Fruit fly (Drosophila melanogaster) whole organism, embryonic: ENCODE data around the gene CG14881.

Experiments used
- Atf-2 ChIP-seq: fragments of 200-800 bp; sonication (Bioruptor generic); optimal IDR thresholded peaks from 2 replicates; lab custom pipeline; 2016; ENCODE audit warnings: missing biosample characterization, missing genetic modification characterization
- Atf6 ChIP-seq: fragments of 200-800 bp; sonication (Bioruptor generic); IDR thresholded peaks from 2 replicates; pipeline ENCODE4 v1.3.6; 2022; ENCODE audit warnings: missing biosample characterization, missing genetic modification characterization
- Blimp-1 ChIP-seq: fragments of 200-800 bp; sonication (Bioruptor generic); optimal IDR thresholded peaks from 3 replicates; lab custom pipeline; 2018; ENCODE audit warnings: missing biosample characterization, missing genetic modification characterization, mild to moderate bottlenecking, moderate library complexity, missing genetic modification reagents
- Bteb2 ChIP-seq: fragments of 200-800 bp; sonication (Bioruptor generic); optimal IDR thresholded peaks from 2 replicates; lab custom pipeline; 2016; ENCODE audit warnings: missing biosample characterization, missing genetic modification characterization
- CG10654 ChIP-seq: fragments of 200-800 bp; sonication (Bioruptor generic); optimal IDR thresholded peaks from 2 replicates; lab custom pipeline; 2016; ENCODE audit warnings: missing biosample characterization, missing genetic modification characterization
- CG12299 ChIP-seq: fragments of 200-800 bp; sonication (Bioruptor generic); optimal IDR thresholded peaks from 2 replicates; lab custom pipeline; 2018; ENCODE audit warnings: missing biosample characterization, mild to moderate bottlenecking, missing genetic modification characterization
- CG13424 ChIP-seq: fragments of 200-800 bp; sonication (Bioruptor generic); optimal IDR thresholded peaks from 2 replicates; lab custom pipeline; 2019; ENCODE audit warnings: missing biosample characterization, mild to moderate bottlenecking, missing genetic modification characterization, moderate library complexity
- CG14667 ChIP-seq: fragments of 200-800 bp; sonication (Bioruptor generic); IDR thresholded peaks from 2 replicates; pipeline ENCODE4 v1.3.6; 2022; ENCODE audit warnings: missing biosample characterization, missing genetic modification characterization
- CG1602 ChIP-seq: fragments of 200-800 bp; sonication (Bioruptor generic); optimal IDR thresholded peaks from 3 replicates; lab custom pipeline; 2016; ENCODE audit warnings: missing biosample characterization, missing genetic modification characterization
- CG17186 ChIP-seq: fragments of 200-800 bp; sonication (Bioruptor generic); optimal IDR thresholded peaks from 3 replicates; lab custom pipeline; 2017; ENCODE audit warnings: missing biosample characterization, missing genetic modification reagents, missing genetic modification characterization
- CG18262 ChIP-seq: fragments of 200-800 bp; optimal IDR thresholded peaks from 3 replicates; lab custom pipeline; 2019; ENCODE audit warnings: missing biosample characterization, mild to moderate bottlenecking, missing genetic modification characterization, moderate library complexity
- CG2116 ChIP-seq: fragments of 200-800 bp; sonication (Bioruptor generic); optimal IDR thresholded peaks from 3 replicates; lab custom pipeline; 2018; ENCODE audit warnings: missing biosample characterization, mild to moderate bottlenecking, missing genetic modification characterization
- CG33213 ChIP-seq: fragments of 200-800 bp; sonication (Bioruptor generic); optimal IDR thresholded peaks from 3 replicates; lab custom pipeline; 2016; ENCODE audit warnings: missing biosample characterization, missing genetic modification characterization
- CG6791 ChIP-seq: fragments of 200-800 bp; sonication (Bioruptor generic); IDR thresholded peaks from 3 replicates; pipeline ENCODE4 v1.3.6; 2022; ENCODE audit warnings: missing biosample characterization, missing genetic modification characterization; ENCODE audit not compliant: partially characterized antibody
- CG6854 ChIP-seq: fragments of 200-800 bp; sonication (Bioruptor generic); optimal IDR thresholded peaks from 3 replicates; lab custom pipeline; 2017; ENCODE audit warnings: missing biosample characterization, mild to moderate bottlenecking, missing genetic modification characterization
- CG7786 ChIP-seq: fragments of 200-800 bp; sonication (Bioruptor generic); optimal IDR thresholded peaks from 2 replicates; lab custom pipeline; 2016; ENCODE audit warnings: missing biosample characterization, missing genetic modification characterization
- CG8359 ChIP-seq: fragments of 200-800 bp; sonication (Bioruptor generic); optimal IDR thresholded peaks from 2 replicates; lab custom pipeline; 2017; ENCODE audit warnings: missing biosample characterization, mild to moderate bottlenecking, missing genetic modification characterization, borderline replicate concordance
- CG8944 ChIP-seq: fragments of 200-800 bp; sonication (Bioruptor generic); optimal IDR thresholded peaks from 3 replicates; lab custom pipeline; 2016; ENCODE audit warnings: missing biosample characterization, missing genetic modification characterization
- CG9797 ChIP-seq: fragments of 200-800 bp; sonication (Bioruptor generic); optimal IDR thresholded peaks from 3 replicates; lab custom pipeline; 2018; ENCODE audit warnings: missing biosample characterization, mild to moderate bottlenecking, missing genetic modification characterization
- Camta ChIP-seq: fragments of 200-800 bp; sonication (Bioruptor generic); optimal IDR thresholded peaks from 2 replicates; lab custom pipeline; 2016; ENCODE audit warnings: missing biosample characterization, missing genetic modification characterization
- Dek ChIP-seq: fragments of 200-800 bp; sonication (Bioruptor generic); optimal IDR thresholded peaks from 3 replicates; lab custom pipeline; 2019; ENCODE audit warnings: missing biosample characterization, mild to moderate bottlenecking, missing genetic modification characterization, moderate library complexity
- E2f1 ChIP-seq: fragments of 200-800 bp; sonication (Bioruptor generic); IDR thresholded peaks from 2 replicates; pipeline ENCODE4 v1.3.6; 2022; ENCODE audit warnings: missing biosample characterization, missing genetic modification characterization
- Fer2 ChIP-seq: fragments of 200-800 bp; sonication (Bioruptor generic); optimal IDR thresholded peaks from 2 replicates; lab custom pipeline; 2018; ENCODE audit warnings: missing biosample characterization, mild to moderate bottlenecking, missing genetic modification characterization, moderate library complexity
- Gsc ChIP-seq: fragments of 200-800 bp; sonication (Bioruptor generic); IDR thresholded peaks from 2 replicates; pipeline ENCODE4 v1.3.6; 2022; ENCODE audit warnings: missing biosample characterization, missing genetic modification characterization
- HLH54F ChIP-seq: fragments of 200-800 bp; sonication (Bioruptor generic); optimal IDR thresholded peaks from 3 replicates; lab custom pipeline; 2016; ENCODE audit warnings: missing biosample characterization, missing genetic modification characterization
- Hmr ChIP-seq: fragments of 200-800 bp; sonication (Bioruptor generic); optimal IDR thresholded peaks from 3 replicates; lab custom pipeline; 2017; ENCODE audit warnings: mild to moderate bottlenecking, missing biosample characterization, missing genetic modification reagents, missing genetic modification characterization
- Optix ChIP-seq: fragments of 200-800 bp; sonication (Bioruptor generic); IDR thresholded peaks from 3 replicates; pipeline ENCODE4 v1.3.6; 2022; ENCODE audit warnings: missing biosample characterization, missing genetic modification characterization
- Ptx1 ChIP-seq: fragments of 200-800 bp; sonication (Bioruptor generic); IDR thresholded peaks from 2 replicates; pipeline ENCODE4 v1.3.6; 2022; ENCODE audit warnings: missing biosample characterization, missing genetic modification characterization
- Sin3A ChIP-seq: fragments of >200 bp; optimal IDR thresholded peaks from 2 replicates; lab custom pipeline; 2018
- Sry-δ ChIP-seq: fragments of 200-800 bp; sonication (Bioruptor generic); optimal IDR thresholded peaks from 2 replicates; lab custom pipeline; 2016; ENCODE audit warnings: missing biosample characterization, missing genetic modification characterization
- Trl ChIP-seq, 3 experiments: fragments of >200 bp in 2 of 3; fragments of 200-800 bp in 1 of 3; sonication (Bioruptor generic) in 1 of 3; optimal IDR thresholded peaks; 2 replicates in 1 of 3; 3 replicates in 2 of 3; lab custom pipeline; 2016 to 2017; ENCODE audit warnings: missing biosample characterization in 1 of 3, missing genetic modification characterization in 1 of 3
- Xbp1 ChIP-seq: fragments of 200-800 bp; sonication (Bioruptor generic); optimal IDR thresholded peaks from 3 replicates; lab custom pipeline; 2016; ENCODE audit warnings: missing biosample characterization, mild to moderate bottlenecking, missing genetic modification characterization
- az2 ChIP-seq: fragments of 200-800 bp; sonication (Bioruptor generic); optimal IDR thresholded peaks from 3 replicates; lab custom pipeline; 2016; ENCODE audit warnings: missing biosample characterization, missing genetic modification characterization
- bab2 ChIP-seq: fragments of 200-800 bp; sonication (Bioruptor generic); optimal IDR thresholded peaks from 2 replicates; lab custom pipeline; 2016; ENCODE audit warnings: missing biosample characterization, missing genetic modification characterization
- chn ChIP-seq: fragments of 200-800 bp; sonication (Bioruptor generic); optimal IDR thresholded peaks from 2 replicates; lab custom pipeline; 2016; ENCODE audit warnings: missing biosample characterization, missing genetic modification characterization
- dimm ChIP-seq: fragments of 200-800 bp; sonication (Bioruptor generic); IDR thresholded peaks from 2 replicates; pipeline ENCODE4 v1.3.6; 2022; ENCODE audit warnings: missing biosample characterization, missing genetic modification characterization
- ewg ChIP-seq: fragments of 200-800 bp; sonication (Bioruptor generic); optimal IDR thresholded peaks from 3 replicates; lab custom pipeline; 2017; ENCODE audit warnings: mild to moderate bottlenecking, missing biosample characterization, missing genetic modification reagents, missing genetic modification characterization
- fru ChIP-seq: fragments of >200 bp; optimal IDR thresholded peaks from 2 replicates; lab custom pipeline; 2017
- gfzf ChIP-seq: fragments of 200-800 bp; sonication (Bioruptor generic); optimal IDR thresholded peaks from 2 replicates; lab custom pipeline; 2016; ENCODE audit warnings: missing biosample characterization, mild to moderate bottlenecking, missing genetic modification characterization, moderate library complexity
- kni ChIP-seq: fragments of 200-800 bp; sonication (Bioruptor generic); optimal IDR thresholded peaks from 3 replicates; lab custom pipeline; 2017; ENCODE audit warnings: mild to moderate bottlenecking, missing biosample characterization, missing genetic modification reagents, missing genetic modification characterization
- p53 ChIP-seq: fragments of 200-800 bp; sonication (Bioruptor generic); optimal IDR thresholded peaks from 2 replicates; lab custom pipeline; 2016; ENCODE audit warnings: missing biosample characterization, missing genetic modification characterization
- pho ChIP-seq: fragments of 200-800 bp; sonication (Bioruptor generic); optimal IDR thresholded peaks from 2 replicates; lab custom pipeline; 2016; ENCODE audit warnings: missing biosample characterization, missing genetic modification characterization
- phol ChIP-seq: fragments of 200-800 bp; sonication (Bioruptor generic); optimal IDR thresholded peaks from 3 replicates; lab custom pipeline; 2018; ENCODE audit warnings: missing biosample characterization, mild to moderate bottlenecking, missing genetic modification characterization, moderate library complexity
- psq ChIP-seq: fragments of 200-800 bp; sonication (Bioruptor generic); optimal IDR thresholded peaks from 2 replicates; lab custom pipeline; 2017; ENCODE audit warnings: missing biosample characterization, missing genetic modification characterization
- rib ChIP-seq: fragments of 200-800 bp; sonication (Bioruptor generic); IDR thresholded peaks from 2 replicates; pipeline ENCODE4 v1.3.6; 2022; ENCODE audit warnings: missing biosample characterization, missing genetic modification characterization
- shn ChIP-seq: fragments of 200-800 bp; sonication (Bioruptor generic); optimal IDR thresholded peaks from 3 replicates; lab custom pipeline; 2016; ENCODE audit warnings: missing biosample characterization, missing genetic modification characterization
- sisA ChIP-seq: fragments of 200-800 bp; sonication (Bioruptor generic); IDR thresholded peaks from 2 replicates; pipeline ENCODE4 v1.3.6; 2022; ENCODE audit warnings: missing biosample characterization, missing genetic modification characterization
- slou ChIP-seq: fragments of 200-800 bp; sonication (Bioruptor generic); optimal IDR thresholded peaks from 3 replicates; lab custom pipeline; 2016; ENCODE audit warnings: missing biosample characterization, missing genetic modification characterization
- tgo ChIP-seq: fragments of 200-800 bp; sonication (Bioruptor generic); IDR thresholded peaks from 3 replicates; pipeline ENCODE4 v1.3.6; 2022; ENCODE audit warnings: missing biosample characterization, missing genetic modification characterization
- ttk ChIP-seq: fragments of 200-800 bp; sonication (Bioruptor generic); IDR thresholded peaks from 2 replicates; pipeline ENCODE4 v2.1.2; 2022; ENCODE audit warnings: missing biosample characterization, missing genetic modification characterization

The CG14881 gene

dm6 chr3R:16469501-16470263 lies 35.0 kb downstream of the CG14881 start, which contains the start of the genes CG42232 and CSN5 (continued):
- peak; percentile 37 for TF ChIP-seq chn (GFP tag; lab: Kevin White, UChicago)
- TF ChIP-seq Hmr (GFP tag; lab: Kevin White, UChicago) = peak; percentile 51
- peak; percentile 28 for TF ChIP-seq psq
- TF ChIP-seq Fer2 (tag; lab: Kevin White, UChicago) = peak; percentile 47
- TF ChIP-seq Camta = peak; percentile 22
- peak; percentile 12 for TF ChIP-seq shn (GFP tag; lab: Kevin White, UChicago)
- peak; percentile 38; the same call in 1 of the 2 replicates for TF ChIP-seq Atf6
- peak; percentile 15 for TF ChIP-seq ewg (GFP tag; lab: Kevin White, UChicago)
- peak; percentile 28 for TF ChIP-seq Dek (tag; lab: Kevin White, UChicago)
- peak; percentile 22 for TF ChIP-seq Atf-2 (GFP tag; lab: Kevin White, UChicago)
- TF ChIP-seq gfzf = peak; percentile 17
- no peak for TF ChIP-seq CG14667 (GFP tag; lab: Robert Waterston, UW)
- peak; percentile 45; the same call in 1 of the 2 replicates for TF ChIP-seq ttk (GFP tag; lab: Robert Waterston, UW)
- TF ChIP-seq CG9797 (GFP tag; lab: Kevin White, UChicago) = peak; percentile 14
- TF ChIP-seq pho (GFP tag; lab: Kevin White, UChicago) = peak; percentile 55
- peak; percentile 79 for TF ChIP-seq phol (tag; lab: Kevin White, UChicago)
- TF ChIP-seq Xbp1 (GFP tag; lab: Kevin White, UChicago) = peak; percentile 78
- peak; percentile 67 for TF ChIP-seq CG2116 (GFP tag; lab: Kevin White, UChicago)
- peak; percentile 21 for TF ChIP-seq slou (GFP tag; lab: Kevin White, UChicago)
- no peak for TF ChIP-seq CG6854 (GFP tag; lab: Kevin White, UChicago)
- TF ChIP-seq CG7786 (GFP tag; lab: Kevin White, UChicago) = peak; percentile 9
- TF ChIP-seq fru = no peak
- TF ChIP-seq tgo (GFP tag; lab: Robert Waterston, UW) = peak; percentile 39; the same call in 1 of the 3 replicates
- TF ChIP-seq CG10654 (GFP tag; lab: Kevin White, UChicago) = peak; percentile 67
- no peak for TF ChIP-seq kni
- TF ChIP-seq CG1602 = peak; percentile 67
- no peak for TF ChIP-seq Gsc (GFP tag; lab: Robert Waterston, UW)
- peak; percentile 66 for TF ChIP-seq Sry-δ
- TF ChIP-seq p53 = peak; percentile 49
- TF ChIP-seq Sin3A = peak; percentile 18
- peak; percentile 67 for TF ChIP-seq az2 (GFP tag; lab: Kevin White, UChicago)
- peak; percentile 52; the same call in 1 of the 3 replicates for TF ChIP-seq CG6791 (GFP tag; lab: Robert Waterston, UW)
- TF ChIP-seq Bteb2 (GFP tag; lab: Kevin White, UChicago) = no peak
- TF ChIP-seq CG33213 (GFP tag; lab: Kevin White, UChicago) = no peak
- peak; percentile 69 for TF ChIP-seq bab2 (GFP tag; lab: Kevin White, UChicago)
- TF ChIP-seq Ptx1 = peak; percentile 63; the same call in 1 of the 2 replicates
- peak; percentile 9 for TF ChIP-seq CG12299 (tag; lab: Kevin White, UChicago)
- TF ChIP-seq CG17186 (GFP tag; lab: Kevin White, UChicago) = peak; percentile 58
- no peak for TF ChIP-seq dimm (GFP tag; lab: Robert Waterston, UW)
- no peak for TF ChIP-seq Optix (GFP tag; lab: Robert Waterston, UW)
- peak; percentile 21; the same call in 1 of the 2 replicates for TF ChIP-seq E2f1
- no peak for TF ChIP-seq CG8359 (GFP tag; lab: Kevin White, UChicago)
- no peak for TF ChIP-seq Trl (optimal IDR thresholded peaks at IDR 0.05; lab: Kevin White, UChicago)
- peak; percentile 40 for TF ChIP-seq Trl (GFP tag; optimal IDR thresholded peaks at IDR 0.05; lab: Kevin White, UChicago)
- peak; percentile 51 for TF ChIP-seq CG18262 (tag; lab: Kevin White, UChicago)
- no peak for TF ChIP-seq Blimp-1
- peak; percentile 29 for TF ChIP-seq CG8944 (GFP tag; lab: Kevin White, UChicago)
- peak; percentile 54 for TF ChIP-seq HLH54F (GFP tag; lab: Kevin White, UChicago)
- 0 out of 2 replicates have a peak, but pooled peaks have one; percentile 30 for TF ChIP-seq rib
- TF ChIP-seq CG13424 (tag; lab: Kevin White, UChicago) = no peak
- TF ChIP-seq sisA (GFP tag; lab: Robert Waterston, UW) = peak; percentile 51; the same call in 1 of the 2 replicates
